Fruit fly (Drosophila melanogaster) whole organism, embryonic: ENCODE results near the gene CG6083.
A peak's percentile ranks its signal among the peaks of the same experiment; 100 is the strongest.
"Not testable (repeated sequence)": the region's sequence is repeated elsewhere in the genome, so short reads cannot be mapped to it uniquely, and the experiment has no call there.

Source experiments
- C15 ChIP-seq: fragments of 200-800 bp; sonication (Bioruptor generic); IDR thresholded peaks from 3 replicates; pipeline ENCODE4 v1.3.6; 2022; ENCODE audit warnings: missing biosample characterization, missing genetic modification characterization
- CG10267 ChIP-seq: fragments of 200-800 bp; sonication (Bioruptor generic); optimal IDR thresholded peaks from 2 replicates; lab custom pipeline; 2018; ENCODE audit warnings: missing biosample characterization, mild to moderate bottlenecking, missing genetic modification characterization, moderate library complexity
- CG10366 ChIP-seq: fragments of 200-800 bp; sonication (Bioruptor generic); IDR thresholded peaks from 2 replicates; pipeline ENCODE4 v1.3.6; 2022; ENCODE audit warnings: missing biosample characterization, missing genetic modification characterization
- CG11504 ChIP-seq: fragments of 200-800 bp; sonication (Bioruptor generic); optimal IDR thresholded peaks from 3 replicates; lab custom pipeline; 2019; ENCODE audit warnings: missing biosample characterization, mild to moderate bottlenecking, missing genetic modification characterization, moderate library complexity
- CG12104 ChIP-seq: fragments of 200-800 bp; sonication (Bioruptor generic); optimal IDR thresholded peaks from 3 replicates; lab custom pipeline; 2016; ENCODE audit warnings: missing biosample characterization, missing genetic modification characterization
- CG13775 ChIP-seq: fragments of 200-800 bp; sonication (Bioruptor generic); optimal IDR thresholded peaks from 3 replicates; lab custom pipeline; 2017; ENCODE audit warnings: missing biosample characterization, mild to moderate bottlenecking, missing genetic modification characterization
- CG15269 ChIP-seq: fragments of 200-800 bp; sonication (Bioruptor generic); optimal IDR thresholded peaks from 2 replicates; lab custom pipeline; 2018; ENCODE audit warnings: missing biosample characterization, mild to moderate bottlenecking, missing genetic modification characterization, moderate library complexity
- CG15514 ChIP-seq: fragments of 200-800 bp; sonication (Bioruptor generic); optimal IDR thresholded peaks from 3 replicates; lab custom pipeline; 2017; ENCODE audit warnings: missing biosample characterization, missing genetic modification characterization, mild to moderate bottlenecking, moderate library complexity, missing genetic modification reagents
- CG18599 ChIP-seq: fragments of 200-800 bp; sonication (Bioruptor generic); optimal IDR thresholded peaks from 3 replicates; lab custom pipeline; 2017; ENCODE audit warnings: missing biosample characterization, missing genetic modification characterization, mild to moderate bottlenecking, moderate library complexity, missing genetic modification reagents
- CG2202 ChIP-seq: fragments of 200-800 bp; sonication (Bioruptor generic); optimal IDR thresholded peaks from 2 replicates; lab custom pipeline; 2018; ENCODE audit warnings: missing biosample characterization, mild to moderate bottlenecking, missing genetic modification characterization
- CG3281 ChIP-seq: fragments of 200-800 bp; sonication (Bioruptor generic); optimal IDR thresholded peaks from 3 replicates; lab custom pipeline; 2017; ENCODE audit warnings: missing biosample characterization, mild to moderate bottlenecking, missing genetic modification characterization
- CG34224 ChIP-seq: fragments of 200-800 bp; sonication (Bioruptor generic); IDR thresholded peaks from 3 replicates; pipeline ENCODE4 v1.3.6; 2022; ENCODE audit warnings: missing biosample characterization, missing genetic modification characterization; ENCODE audit not compliant: partially characterized antibody
- CG4820 ChIP-seq: fragments of 200-800 bp; sonication (Bioruptor generic); optimal IDR thresholded peaks from 3 replicates; lab custom pipeline; 2016; ENCODE audit warnings: missing biosample characterization, missing genetic modification characterization
- CG6654 ChIP-seq: fragments of 200-800 bp; sonication (Bioruptor generic); optimal IDR thresholded peaks from 2 replicates; lab custom pipeline; 2017; ENCODE audit warnings: missing biosample characterization, mild to moderate bottlenecking, missing genetic modification characterization
- CG8290 ChIP-seq, 3 experiments: fragments of 200-800 bp; sonication (Bioruptor generic); optimal IDR thresholded peaks; 2 replicates each; lab custom pipeline; 2016 to 2019; ENCODE audit warnings: missing biosample characterization in 3 of 3, missing genetic modification characterization in 3 of 3, mild to moderate bottlenecking in 2 of 3, moderate library complexity in 1 of 3
- CG9797 ChIP-seq: fragments of 200-800 bp; sonication (Bioruptor generic); optimal IDR thresholded peaks from 3 replicates; lab custom pipeline; 2018; ENCODE audit warnings: missing biosample characterization, mild to moderate bottlenecking, missing genetic modification characterization
- Drgx ChIP-seq: fragments of 200-800 bp; sonication (Bioruptor generic); IDR thresholded peaks from 2 replicates; pipeline ENCODE4 v1.3.6; 2022; ENCODE audit warnings: missing biosample characterization, missing genetic modification characterization
- Eip74EF ChIP-seq, 2 experiments: fragments of 200-800 bp in 1 of 2; fragments of >200 bp in 1 of 2; sonication (Bioruptor generic) in 1 of 2; optimal IDR thresholded peaks; 2 replicates each; lab custom pipeline; 2017 to 2019; ENCODE audit warnings: missing biosample characterization in 2 of 2, missing genetic modification characterization in 2 of 2, mild to moderate bottlenecking in 1 of 2, moderate library complexity in 1 of 2
- GATAe ChIP-seq: fragments of 200-800 bp; sonication (Bioruptor generic); conservative IDR thresholded peaks from 2 replicates; pipeline ENCODE4 v1.3.6; 2022; ENCODE audit warnings: missing biosample characterization, missing genetic modification characterization
- Hmr ChIP-seq: fragments of 200-800 bp; sonication (Bioruptor generic); optimal IDR thresholded peaks from 3 replicates; lab custom pipeline; 2017; ENCODE audit warnings: mild to moderate bottlenecking, missing biosample characterization, missing genetic modification reagents, missing genetic modification characterization
- MTF-1 ChIP-seq: fragments of 200-800 bp; sonication (Bioruptor generic); optimal IDR thresholded peaks from 2 replicates; lab custom pipeline; 2018; ENCODE audit warnings: missing biosample characterization, mild to moderate bottlenecking, missing genetic modification characterization, borderline replicate concordance
- NC2β ChIP-seq: fragments of 200-800 bp; sonication (Bioruptor generic); optimal IDR thresholded peaks from 2 replicates; lab custom pipeline; 2016; ENCODE audit warnings: missing biosample characterization, missing genetic modification characterization
- Oli ChIP-seq: fragments of 200-800 bp; sonication (Bioruptor generic); optimal IDR thresholded peaks from 2 replicates; lab custom pipeline; 2018; ENCODE audit warnings: missing biosample characterization, mild to moderate bottlenecking, missing genetic modification characterization, moderate library complexity
- abd-A ChIP-seq: fragments of 200-800 bp; sonication (Bioruptor generic); optimal IDR thresholded peaks from 3 replicates; lab custom pipeline; 2019; ENCODE audit warnings: missing biosample characterization, mild to moderate bottlenecking, missing genetic modification characterization, moderate library complexity
- ac ChIP-seq: fragments of 200-800 bp; sonication (Bioruptor generic); optimal IDR thresholded peaks from 3 replicates; lab custom pipeline; 2017; ENCODE audit warnings: missing biosample characterization, mild to moderate bottlenecking, missing genetic modification characterization
- bcd ChIP-seq: fragments of 200-800 bp; sonication (Bioruptor generic); optimal IDR thresholded peaks from 2 replicates; lab custom pipeline; 2017; ENCODE audit warnings: missing biosample characterization, mild to moderate bottlenecking, missing genetic modification characterization
- caup ChIP-seq: fragments of 200-800 bp; sonication (Bioruptor generic); optimal IDR thresholded peaks from 3 replicates; lab custom pipeline; 2017; ENCODE audit warnings: missing biosample characterization, mild to moderate bottlenecking, missing genetic modification characterization, moderate library complexity; ENCODE audit not compliant: severe bottlenecking
- emc ChIP-seq: fragments of 200-800 bp; sonication (Bioruptor generic); optimal IDR thresholded peaks from 2 replicates; lab custom pipeline; 2016; ENCODE audit warnings: missing biosample characterization, missing genetic modification characterization
- esg ChIP-seq: fragments of 200-800 bp; sonication (Bioruptor generic); conservative IDR thresholded peaks from 2 replicates; pipeline ENCODE4 v1.3.6; 2022; ENCODE audit warnings: missing biosample characterization, missing genetic modification characterization
- eve ChIP-seq, 2 experiments: fragments of >200 bp; optimal IDR thresholded peaks; 2 replicates each; lab custom pipeline; 2017; ENCODE audit warnings: missing biosample characterization in 2 of 2, missing genetic modification characterization in 2 of 2
- fd3F ChIP-seq: fragments of 200-800 bp; sonication (Bioruptor generic); optimal IDR thresholded peaks from 2 replicates; lab custom pipeline; 2018; ENCODE audit warnings: missing biosample characterization, mild to moderate bottlenecking, missing genetic modification characterization, moderate library complexity
- fru ChIP-seq: fragments of >200 bp; optimal IDR thresholded peaks from 2 replicates; lab custom pipeline; 2017
- gsb-n ChIP-seq: fragments of 200-800 bp; sonication (Bioruptor generic); optimal IDR thresholded peaks from 3 replicates; lab custom pipeline; 2018; ENCODE audit warnings: missing biosample characterization, mild to moderate bottlenecking, missing genetic modification characterization
- hth ChIP-seq: fragments of >200 bp; optimal IDR thresholded peaks from 2 replicates; lab custom pipeline; 2017; ENCODE audit warnings: inconsistent platforms
- lab ChIP-seq: fragments of 200-800 bp; sonication (Bioruptor generic); optimal IDR thresholded peaks from 3 replicates; lab custom pipeline; 2017; ENCODE audit warnings: missing biosample characterization, missing genetic modification characterization, mild to moderate bottlenecking, moderate library complexity, missing genetic modification reagents
- nerfin-1 ChIP-seq: fragments of 200-800 bp; sonication (Bioruptor generic); optimal IDR thresholded peaks from 3 replicates; lab custom pipeline; 2019; ENCODE audit warnings: missing biosample characterization, mild to moderate bottlenecking, missing genetic modification characterization, moderate library complexity
- oc ChIP-seq: fragments of 200-800 bp; sonication (Bioruptor generic); optimal IDR thresholded peaks from 2 replicates; lab custom pipeline; 2018; ENCODE audit warnings: missing biosample characterization, mild to moderate bottlenecking, missing genetic modification characterization, moderate library complexity
- pho ChIP-seq: fragments of 200-800 bp; sonication (Bioruptor generic); optimal IDR thresholded peaks from 2 replicates; lab custom pipeline; 2016; ENCODE audit warnings: missing biosample characterization, missing genetic modification characterization
- salm ChIP-seq: fragments of 200-800 bp; sonication (Bioruptor generic); optimal IDR thresholded peaks from 2 replicates; lab custom pipeline; 2018; ENCODE audit warnings: missing biosample characterization, mild to moderate bottlenecking, missing genetic modification characterization
- sqz ChIP-seq: fragments of 200-800 bp; sonication (Bioruptor generic); optimal IDR thresholded peaks from 3 replicates; lab custom pipeline; 2018; ENCODE audit warnings: missing biosample characterization, mild to moderate bottlenecking, missing genetic modification characterization
- ssp ChIP-seq: fragments of 200-800 bp; sonication (Bioruptor generic); IDR thresholded peaks from 2 replicates; pipeline ENCODE4 v1.3.6; 2022; ENCODE audit warnings: missing biosample characterization, missing genetic modification characterization
- tin ChIP-seq: fragments of 200-800 bp; sonication (Bioruptor generic); optimal IDR thresholded peaks from 3 replicates; lab custom pipeline; 2016; ENCODE audit warnings: missing biosample characterization, missing genetic modification characterization

The CG6083 gene

DNA sequence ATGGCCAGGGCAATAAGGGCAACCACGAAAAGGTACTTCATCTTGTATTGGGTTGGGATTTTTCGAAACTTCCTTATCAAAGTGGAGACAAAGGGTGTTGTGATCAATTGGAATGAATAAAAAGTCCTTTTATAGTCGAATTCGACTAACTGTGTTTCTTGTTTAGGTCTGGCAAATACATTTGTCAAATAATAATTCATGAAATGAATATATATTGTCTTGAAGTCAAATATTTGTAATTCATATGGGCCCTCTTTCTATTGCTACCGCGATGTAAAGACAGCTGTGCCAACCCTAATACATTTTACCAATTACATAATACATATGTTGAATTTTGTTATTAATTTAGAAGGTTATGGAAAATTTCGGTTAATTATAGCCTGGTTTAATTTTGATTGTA lies 48.5 kb downstream of the CG6083 start, which contains the start of gene CG33271 (continued):
- TF ChIP-seq CG13775 (GFP tag; lab: Kevin White, UChicago) (no peak), fd3F (GFP tag; lab: Kevin White, UChicago) (peak; percentile 24), lab (GFP tag; lab: Kevin White, UChicago) (peak; percentile 50), MTF-1 (no peak), CG12104 (GFP tag; lab: Kevin White, UChicago) (no peak), abd-A (tag; lab: Kevin White, UChicago) (no peak), eve (GFP tag; optimal IDR thresholded peaks at IDR 0.05; lab: Kevin White, UChicago) (no peak), CG18599 (GFP tag; lab: Kevin White, UChicago) (peak; percentile 31), CG10267 (tag; lab: Kevin White, UChicago) (no peak), CG2202 (tag; lab: Kevin White, UChicago) (no peak), sqz (GFP tag; lab: Kevin White, UChicago) (no peak), Hmr (peak; percentile 41), salm (tag; lab: Kevin White, UChicago) (no peak), NC2β (GFP tag; lab: Kevin White, UChicago) (no peak), pho (GFP tag; lab: Kevin White, UChicago) (no peak), CG9797 (GFP tag; lab: Kevin White, UChicago) (no peak), emc (GFP tag; lab: Kevin White, UChicago) (no peak), CG34224 (no peak), bcd (GFP tag; lab: Kevin White, UChicago) (no peak), GATAe (GFP tag; lab: Robert Waterston, UW) (no peak), Drgx (no peak), CG10366 (GFP tag; lab: Robert Waterston, UW) (no peak), CG6654 (no peak), oc (tag; lab: Kevin White, UChicago) (no peak), gsb-n (tag; lab: Kevin White, UChicago) (no peak), Oli (tag; lab: Kevin White, UChicago) (no peak), hth (no peak), ssp (GFP tag; lab: Robert Waterston, UW) (no peak), CG11504 (tag; lab: Kevin White, UChicago) (no peak), fru (lab: Kevin White, UChicago) (no peak), CG15269 (tag; lab: Kevin White, UChicago) (peak; percentile 7), CG3281 (GFP tag; lab: Kevin White, UChicago) (peak; percentile 31), ac (no peak), C15 (GFP tag; lab: Robert Waterston, UW) (no peak), tin (GFP tag; lab: Kevin White, UChicago) (no peak), esg (GFP tag; lab: Robert Waterston, UW) (no peak), Eip74EF (GFP tag; optimal IDR thresholded peaks at IDR 0.05; lab: Kevin White, UChicago) (no peak), CG15514 (GFP tag; lab: Kevin White, UChicago) (peak; percentile 40), caup (GFP tag; lab: Kevin White, UChicago) (peak; percentile 16)

DNA sequence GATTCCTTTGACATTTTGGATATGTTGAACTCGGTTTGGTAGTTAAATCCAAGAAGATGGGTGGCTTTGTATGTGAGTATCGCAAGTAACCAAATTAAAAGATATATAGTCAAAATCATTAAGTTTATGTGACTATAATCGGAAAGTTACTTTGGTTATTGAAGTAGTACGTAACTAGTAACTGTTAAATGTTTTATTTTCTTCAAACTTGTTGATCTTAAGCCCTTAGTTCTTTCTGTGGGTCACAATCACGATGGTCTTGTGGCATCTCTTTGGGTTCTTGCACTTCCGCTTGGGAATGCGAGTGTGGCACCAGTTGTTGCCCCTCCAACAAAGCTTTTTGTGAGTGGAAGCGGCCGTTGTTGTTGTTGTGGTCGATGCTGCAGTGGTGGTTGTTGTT lies 49.0 kb downstream of the CG6083 start, which contains the start of gene CG33489:
TSS of gene CG33489 (minus strand) at position 101 of the 400 bp plus-strand sequence.
- TF ChIP-seq CG8290 (GFP tag; optimal IDR thresholded peaks at IDR 0.05; lab: Kevin White, UChicago); CG8290 (tag; optimal IDR thresholded peaks at IDR 0.05; lab: Kevin White, UChicago); CG4820; nerfin-1 (tag; lab: Kevin White, UChicago): not testable (repeated sequence)
